Fruit fly (Drosophila melanogaster) whole organism, embryonic: Measurements from ENCODE around the gene Slimp.

Experiments
- Blimp-1 ChIP-seq: fragments of 200-800 bp; sonication (Bioruptor generic); optimal IDR thresholded peaks from 3 replicates; lab custom pipeline; 2018; ENCODE audit warnings: missing biosample characterization, missing genetic modification characterization, mild to moderate bottlenecking, moderate library complexity, missing genetic modification reagents
- CG10147 ChIP-seq: fragments of 200-800 bp; sonication (Bioruptor generic); optimal IDR thresholded peaks from 2 replicates; lab custom pipeline; 2019; ENCODE audit warnings: missing biosample characterization, mild to moderate bottlenecking, missing genetic modification characterization, moderate library complexity
- CG10321 ChIP-seq: fragments of 200-800 bp; sonication (Bioruptor generic); IDR thresholded peaks from 2 replicates; pipeline ENCODE4 v1.3.6; 2022; ENCODE audit warnings: missing biosample characterization, missing genetic modification characterization
- CG10543 ChIP-seq: fragments of 200-800 bp; sonication (Bioruptor generic); optimal IDR thresholded peaks from 3 replicates; lab custom pipeline; 2017; ENCODE audit warnings: missing biosample characterization, mild to moderate bottlenecking, missing genetic modification characterization, moderate library complexity
- CG11093 ChIP-seq: fragments of 200-800 bp; sonication (Bioruptor generic); IDR thresholded peaks from 3 replicates; pipeline ENCODE4 v1.3.6; 2022; ENCODE audit warnings: missing biosample characterization, missing genetic modification characterization
- CG11696 ChIP-seq: fragments of 200-800 bp; sonication (Bioruptor generic); IDR thresholded peaks from 2 replicates; pipeline ENCODE4 v1.3.6; 2022; ENCODE audit warnings: missing biosample characterization, missing genetic modification characterization
- CG13287 ChIP-seq: fragments of 200-800 bp; sonication (Bioruptor generic); IDR thresholded peaks from 2 replicates; pipeline ENCODE4 v1.3.6; 2022; ENCODE audit warnings: missing biosample characterization, missing genetic modification characterization; ENCODE audit not compliant: partially characterized antibody
- CG1603 ChIP-seq: fragments of 200-800 bp; sonication (Bioruptor generic); optimal IDR thresholded peaks from 2 replicates; lab custom pipeline; 2019; ENCODE audit warnings: missing biosample characterization, mild to moderate bottlenecking, missing genetic modification characterization, moderate library complexity
- CG17568 ChIP-seq: fragments of 200-800 bp; sonication (Bioruptor generic); optimal IDR thresholded peaks from 2 replicates; lab custom pipeline; 2018; ENCODE audit warnings: missing biosample characterization, mild to moderate bottlenecking, missing genetic modification characterization, moderate library complexity
- CG17802 ChIP-seq: fragments of 200-800 bp; sonication (Bioruptor generic); optimal IDR thresholded peaks from 2 replicates; lab custom pipeline; 2018; ENCODE audit warnings: missing biosample characterization, mild to moderate bottlenecking, missing genetic modification characterization, moderate library complexity
- CG2116 ChIP-seq: fragments of 200-800 bp; sonication (Bioruptor generic); optimal IDR thresholded peaks from 3 replicates; lab custom pipeline; 2018; ENCODE audit warnings: missing biosample characterization, mild to moderate bottlenecking, missing genetic modification characterization
- CG2202 ChIP-seq: fragments of 200-800 bp; sonication (Bioruptor generic); optimal IDR thresholded peaks from 2 replicates; lab custom pipeline; 2018; ENCODE audit warnings: missing biosample characterization, mild to moderate bottlenecking, missing genetic modification characterization
- CG2889 ChIP-seq: fragments of 200-800 bp; sonication (Bioruptor generic); IDR thresholded peaks from 3 replicates; pipeline ENCODE4 v1.3.6; 2022; ENCODE audit warnings: missing biosample characterization, missing genetic modification characterization
- CG3995 ChIP-seq: fragments of 200-800 bp; sonication (Bioruptor generic); optimal IDR thresholded peaks from 3 replicates; lab custom pipeline; 2016; ENCODE audit warnings: missing biosample characterization, missing genetic modification characterization
- CG4707 ChIP-seq: fragments of 200-800 bp; sonication (Bioruptor generic); optimal IDR thresholded peaks from 2 replicates; lab custom pipeline; 2018; ENCODE audit warnings: missing biosample characterization, mild to moderate bottlenecking, missing genetic modification characterization, moderate library complexity
- CG6683 ChIP-seq: fragments of 200-800 bp; sonication (Bioruptor generic); optimal IDR thresholded peaks from 2 replicates; lab custom pipeline; 2017; ENCODE audit warnings: missing biosample characterization, mild to moderate bottlenecking, missing genetic modification characterization, missing genetic modification reagents
- CG7556 ChIP-seq: fragments of 200-800 bp; sonication (Bioruptor generic); optimal IDR thresholded peaks from 2 replicates; lab custom pipeline; 2017; ENCODE audit warnings: missing biosample characterization, mild to moderate bottlenecking, missing genetic modification characterization
- CkIIα-i1 ChIP-seq: fragments of 200-800 bp; sonication (Bioruptor generic); IDR thresholded peaks from 2 replicates; pipeline ENCODE4 v1.3.6; 2022; ENCODE audit warnings: missing biosample characterization, missing genetic modification characterization
- CrebB ChIP-seq: fragments of 200-800 bp; sonication (Bioruptor generic); optimal IDR thresholded peaks from 3 replicates; lab custom pipeline; 2018; ENCODE audit warnings: missing biosample characterization, mild to moderate bottlenecking, missing genetic modification characterization
- Dad ChIP-seq: fragments of 200-800 bp; sonication (Bioruptor generic); optimal IDR thresholded peaks from 3 replicates; lab custom pipeline; 2016; ENCODE audit warnings: missing biosample characterization, missing genetic modification characterization
- HLH54F ChIP-seq: fragments of 200-800 bp; sonication (Bioruptor generic); optimal IDR thresholded peaks from 3 replicates; lab custom pipeline; 2016; ENCODE audit warnings: missing biosample characterization, missing genetic modification characterization
- HLHmδ ChIP-seq: fragments of 200-800 bp; sonication (Bioruptor generic); optimal IDR thresholded peaks from 2 replicates; lab custom pipeline; 2018; ENCODE audit warnings: missing biosample characterization, mild to moderate bottlenecking, missing genetic modification characterization, moderate library complexity
- Hmx ChIP-seq: fragments of 200-800 bp; sonication (Bioruptor generic); optimal IDR thresholded peaks from 2 replicates; lab custom pipeline; 2016; ENCODE audit warnings: missing biosample characterization, missing genetic modification characterization
- Hr3 ChIP-seq: fragments of 200-800 bp; sonication (Bioruptor generic); optimal IDR thresholded peaks from 3 replicates; lab custom pipeline; 2016; ENCODE audit warnings: missing biosample characterization, missing genetic modification characterization
- NC2α ChIP-seq: fragments of 200-800 bp; sonication (Bioruptor generic); optimal IDR thresholded peaks from 2 replicates; lab custom pipeline; 2016; ENCODE audit warnings: missing biosample characterization, missing genetic modification characterization
- NC2β ChIP-seq: fragments of 200-800 bp; sonication (Bioruptor generic); optimal IDR thresholded peaks from 2 replicates; lab custom pipeline; 2016; ENCODE audit warnings: missing biosample characterization, missing genetic modification characterization
- Pdp1 ChIP-seq, 2 experiments: fragments of 200-800 bp; sonication (Bioruptor generic); optimal IDR thresholded peaks; 3 replicates each; lab custom pipeline; 2016; ENCODE audit warnings: missing biosample characterization in 2 of 2, missing genetic modification characterization in 2 of 2, mild to moderate bottlenecking in 1 of 2, moderate library complexity in 1 of 2
- Ptx1 ChIP-seq: fragments of 200-800 bp; sonication (Bioruptor generic); IDR thresholded peaks from 2 replicates; pipeline ENCODE4 v1.3.6; 2022; ENCODE audit warnings: missing biosample characterization, missing genetic modification characterization
- ab ChIP-seq: fragments of 200-800 bp; sonication (Bioruptor generic); optimal IDR thresholded peaks from 2 replicates; lab custom pipeline; 2016; ENCODE audit warnings: missing biosample characterization, missing genetic modification characterization
- az2 ChIP-seq: fragments of 200-800 bp; sonication (Bioruptor generic); optimal IDR thresholded peaks from 3 replicates; lab custom pipeline; 2016; ENCODE audit warnings: missing biosample characterization, missing genetic modification characterization
- bcd ChIP-seq: fragments of 200-800 bp; sonication (Bioruptor generic); optimal IDR thresholded peaks from 2 replicates; lab custom pipeline; 2017; ENCODE audit warnings: missing biosample characterization, mild to moderate bottlenecking, missing genetic modification characterization
- br ChIP-seq: fragments of >200 bp; optimal IDR thresholded peaks from 2 replicates; lab custom pipeline; 2017
- cg ChIP-seq: fragments of 200-800 bp; sonication (Bioruptor generic); optimal IDR thresholded peaks from 3 replicates; lab custom pipeline; 2019; ENCODE audit warnings: missing biosample characterization, mild to moderate bottlenecking, missing genetic modification characterization, moderate library complexity
- dimm ChIP-seq: fragments of 200-800 bp; sonication (Bioruptor generic); IDR thresholded peaks from 2 replicates; pipeline ENCODE4 v1.3.6; 2022; ENCODE audit warnings: missing biosample characterization, missing genetic modification characterization
- dpn ChIP-seq, 2 experiments: fragments of 200-800 bp; sonication (Bioruptor generic); optimal IDR thresholded peaks; 3 replicates each; lab custom pipeline; 2016; ENCODE audit warnings: missing biosample characterization in 2 of 2, missing genetic modification characterization in 2 of 2
- eyg ChIP-seq: fragments of 200-800 bp; sonication (Bioruptor generic); optimal IDR thresholded peaks from 3 replicates; lab custom pipeline; 2016; ENCODE audit warnings: missing biosample characterization, missing genetic modification characterization
- fd3F ChIP-seq: fragments of 200-800 bp; sonication (Bioruptor generic); optimal IDR thresholded peaks from 2 replicates; lab custom pipeline; 2018; ENCODE audit warnings: missing biosample characterization, mild to moderate bottlenecking, missing genetic modification characterization, moderate library complexity
- hb ChIP-seq: fragments of 200-800 bp; sonication (Bioruptor generic); IDR thresholded peaks from 3 replicates; pipeline ENCODE4 v1.3.6; 2022; ENCODE audit warnings: missing biosample characterization, missing genetic modification characterization; ENCODE audit not compliant: partially characterized antibody
- peb ChIP-seq: fragments of 200-800 bp; sonication (Bioruptor generic); IDR thresholded peaks from 2 replicates; pipeline ENCODE4 v1.3.6; 2022; ENCODE audit warnings: missing biosample characterization, missing genetic modification characterization
- ranshi ChIP-seq: fragments of 200-800 bp; sonication (Bioruptor generic); IDR thresholded peaks from 2 replicates; pipeline ENCODE4 v1.3.6; 2022; ENCODE audit warnings: missing biosample characterization, missing genetic modification characterization
- repo ChIP-seq: fragments of 200-800 bp; sonication (Bioruptor generic); optimal IDR thresholded peaks from 2 replicates; lab custom pipeline; 2016; ENCODE audit warnings: missing biosample characterization, missing genetic modification characterization
- scrt ChIP-seq: fragments of 200-800 bp; sonication (Bioruptor generic); optimal IDR thresholded peaks from 2 replicates; lab custom pipeline; 2018; ENCODE audit warnings: missing biosample characterization, mild to moderate bottlenecking, missing genetic modification characterization, moderate library complexity
- sim ChIP-seq: fragments of 200-800 bp; sonication (Bioruptor generic); IDR thresholded peaks from 2 replicates; pipeline ENCODE4 v1.3.6; 2022; ENCODE audit warnings: missing biosample characterization, missing genetic modification characterization
- slp2 ChIP-seq: fragments of 200-800 bp; sonication (Bioruptor generic); optimal IDR thresholded peaks from 2 replicates; lab custom pipeline; 2016; ENCODE audit warnings: missing biosample characterization, missing genetic modification characterization
- so ChIP-seq: fragments of 200-800 bp; sonication (Bioruptor generic); IDR thresholded peaks from 3 replicates; pipeline ENCODE4 v1.3.6; 2022; ENCODE audit warnings: missing biosample characterization, missing genetic modification characterization
- tna ChIP-seq: fragments of 200-800 bp; sonication (Bioruptor generic); IDR thresholded peaks from 2 replicates; pipeline ENCODE4 v1.3.6; 2022; ENCODE audit warnings: missing biosample characterization, missing genetic modification characterization; ENCODE audit not compliant: partially characterized antibody
- toy ChIP-seq: fragments of 200-800 bp; sonication (Bioruptor generic); IDR thresholded peaks from 2 replicates; pipeline ENCODE4 v1.3.6; 2022; ENCODE audit warnings: missing biosample characterization, missing genetic modification characterization
- trh ChIP-seq: fragments of 200-800 bp; sonication (Bioruptor generic); optimal IDR thresholded peaks from 2 replicates; lab custom pipeline; 2016; ENCODE audit warnings: missing biosample characterization, missing genetic modification characterization
- tup ChIP-seq: fragments of 200-800 bp; sonication (Bioruptor generic); optimal IDR thresholded peaks from 2 replicates; lab custom pipeline; 2016; ENCODE audit warnings: missing biosample characterization, mild to moderate bottlenecking, missing genetic modification characterization, moderate library complexity
- vnd ChIP-seq: fragments of 200-800 bp; sonication (Bioruptor generic); IDR thresholded peaks from 3 replicates; pipeline ENCODE4 v1.3.6; 2022; ENCODE audit warnings: missing biosample characterization, missing genetic modification characterization; ENCODE audit not compliant: partially characterized antibody
- vvl ChIP-seq: fragments of 200-800 bp; sonication (Bioruptor generic); IDR thresholded peaks from 2 replicates; pipeline ENCODE4 v1.3.6; 2022; ENCODE audit warnings: missing biosample characterization, missing genetic modification characterization
- zfh1 ChIP-seq: fragments of 200-800 bp; sonication (Bioruptor generic); IDR thresholded peaks from 3 replicates; pipeline ENCODE4 v1.3.6; 2022; ENCODE audit warnings: missing biosample characterization, missing genetic modification characterization

Slimp gene

dm6 chr3R:24148838-24149237 is at the start of gene Slimp (continued):
- TF ChIP-seq dpn (GFP tag; optimal IDR thresholded peaks at IDR 0.05; lab: Kevin White, UChicago) (peak in 1 of 2 experiments; percentile 22), CG1603 (no peak), slp2 (no peak), CG4707 (GFP tag; lab: Kevin White, UChicago) (no peak), br (lab: Kevin White, UChicago) (no peak), CG17802 (tag; lab: Kevin White, UChicago) (no peak), CG11696 (GFP tag; lab: Robert Waterston, UW) (no peak), vvl (GFP tag; lab: Robert Waterston, UW) (0 out of 2 replicates have a peak, but pooled peaks have one; percentile 34), vnd (GFP tag; lab: Robert Waterston, UW) (no peak), toy (GFP tag; lab: Robert Waterston, UW) (no peak), bcd (GFP tag; lab: Kevin White, UChicago) (no peak), sim (GFP tag; lab: Robert Waterston, UW) (no peak), peb (GFP tag; lab: Robert Waterston, UW) (no peak), Pdp1 (GFP tag; optimal IDR thresholded peaks at IDR 0.05; lab: Kevin White, UChicago) (no peak), CG2202 (tag; lab: Kevin White, UChicago) (no peak), az2 (GFP tag; lab: Kevin White, UChicago) (peak; percentile 3), CG6683 (GFP tag; lab: Kevin White, UChicago) (no peak), so (no peak), CG7556 (GFP tag; lab: Kevin White, UChicago) (no peak), zfh1 (GFP tag; lab: Robert Waterston, UW) (no peak), Dad (GFP tag; lab: Kevin White, UChicago) (no peak), Blimp-1 (GFP tag; lab: Kevin White, UChicago) (peak; percentile 6), CG11093 (GFP tag; lab: Robert Waterston, UW) (no peak), CG2116 (peak; percentile 18), tna (GFP tag; lab: Robert Waterston, UW) (no peak), NC2β (GFP tag; lab: Kevin White, UChicago) (no peak), hb (GFP tag; lab: Robert Waterston, UW) (no peak), dimm (GFP tag; lab: Robert Waterston, UW) (no peak), CG13287 (peak; percentile 39), trh (no peak), HLHmδ (no peak), NC2α (GFP tag; lab: Kevin White, UChicago) (no peak), Hr3 (GFP tag; lab: Kevin White, UChicago) (no peak), eyg (GFP tag; lab: Kevin White, UChicago) (no peak), fd3F (GFP tag; lab: Kevin White, UChicago) (no peak), CG17568 (no peak), CG10543 (GFP tag; lab: Kevin White, UChicago) (no peak), ab (GFP tag; lab: Kevin White, UChicago) (no peak), CG10321 (GFP tag; lab: Robert Waterston, UW) (no peak), ranshi (no peak), Ptx1 (GFP tag; lab: Robert Waterston, UW) (0 out of 2 replicates have a peak, but pooled peaks have one; percentile 20), tup (GFP tag; lab: Kevin White, UChicago) (no peak), cg (GFP tag; lab: Kevin White, UChicago) (no peak), CG2889 (GFP tag; lab: Robert Waterston, UW) (no peak), Hmx (GFP tag; lab: Kevin White, UChicago) (no peak), CkIIα-i1 (GFP tag; lab: Robert Waterston, UW) (no peak), CG10147 (GFP tag; lab: Kevin White, UChicago) (peak; percentile 13), CG3995 (GFP tag; lab: Kevin White, UChicago) (no peak), scrt (GFP tag; lab: Kevin White, UChicago) (no peak), repo (GFP tag; lab: Kevin White, UChicago) (no peak), HLH54F (GFP tag; lab: Kevin White, UChicago) (no peak), CrebB (tag; lab: Kevin White, UChicago) (no peak)
